Worm (Caenorhabditis elegans) whole organism, late embryonic: ENCODE measurements around the gene srw-9.

ENCODE experiments used
- C08G9.2 ChIP-seq: sonication (generic microtip); optimal IDR thresholded peaks from 2 replicates; lab custom pipeline; 2016; ENCODE audit warnings: mild to moderate bottlenecking, missing genetic modification characterization, moderate library complexity, missing compliant biosample characterization
- C38D4.7 ChIP-seq: fragments of 200-800 bp; sonication (Bioruptor generic); optimal IDR thresholded peaks from 2 replicates; lab custom pipeline; 2018; ENCODE audit warnings: mild to moderate bottlenecking, missing genetic modification characterization, moderate library complexity, missing compliant biosample characterization
- F13H6.1 ChIP-seq: sonication (generic microtip); optimal IDR thresholded peaks from 2 replicates; lab custom pipeline; 2016; ENCODE audit warnings: missing genetic modification characterization, missing compliant biosample characterization
- K02D7.2 ChIP-seq: sonication (generic microtip); optimal IDR thresholded peaks from 2 replicates; lab custom pipeline; 2017; ENCODE audit warnings: mild to moderate bottlenecking, missing genetic modification characterization, missing compliant biosample characterization
- T23F11.4 ChIP-seq: fragments of 200-800 bp; sonication (Bioruptor generic); optimal IDR thresholded peaks from 2 replicates; lab custom pipeline; 2018; ENCODE audit warnings: mild to moderate bottlenecking, missing genetic modification characterization, missing compliant biosample characterization
- Y22D7AL.16 ChIP-seq: sonication (generic microtip); optimal IDR thresholded peaks from 2 replicates; lab custom pipeline; 2016; ENCODE audit warnings: missing genetic modification characterization, missing compliant biosample characterization
- ceh-14 ChIP-seq: sonication (generic microtip); optimal IDR thresholded peaks from 2 replicates; lab custom pipeline; 2016; ENCODE audit warnings: missing genotype, missing genetic modification characterization, missing compliant biosample characterization
- ceh-19 ChIP-seq: fragments of 200-800 bp; sonication (Bioruptor generic); optimal IDR thresholded peaks from 2 replicates; lab custom pipeline; 2018; ENCODE audit warnings: mild to moderate bottlenecking, missing genetic modification characterization, missing compliant biosample characterization
- ceh-2 ChIP-seq: sonication (generic microtip); optimal IDR thresholded peaks from 2 replicates; lab custom pipeline; 2016; ENCODE audit warnings: missing genotype, missing genetic modification characterization, missing compliant biosample characterization
- ceh-22 ChIP-seq: sonication (generic microtip); optimal IDR thresholded peaks from 2 replicates; lab custom pipeline; 2017; ENCODE audit warnings: missing biosample characterization, missing genetic modification characterization
- ceh-24 ChIP-seq: sonication (generic microtip); optimal IDR thresholded peaks from 2 replicates; lab custom pipeline; 2016; ENCODE audit warnings: mild to moderate bottlenecking, missing genetic modification characterization, missing compliant biosample characterization
- ceh-30 ChIP-seq: fragments of 150-350 bp; optimal IDR thresholded peaks from 2 replicates; lab custom pipeline; 2014; ENCODE audit warnings: missing biosample characterization, missing genetic modification characterization
- ceh-34 ChIP-seq: sonication (generic microtip); optimal IDR thresholded peaks from 2 replicates; lab custom pipeline; 2016; ENCODE audit warnings: mild to moderate bottlenecking, missing genetic modification characterization, missing compliant biosample characterization
- ceh-9 ChIP-seq: sonication (generic microtip); optimal IDR thresholded peaks from 2 replicates; lab custom pipeline; 2016; ENCODE audit warnings: mild to moderate bottlenecking, missing genetic modification characterization, inconsistent platforms, missing compliant biosample characterization
- dmd-4 ChIP-seq: sonication (generic microtip); optimal IDR thresholded peaks from 2 replicates; lab custom pipeline; 2016; ENCODE audit warnings: borderline replicate concordance, missing genetic modification characterization, missing compliant biosample characterization
- dve-1 ChIP-seq: sonication (generic microtip); optimal IDR thresholded peaks from 2 replicates; lab custom pipeline; 2017; ENCODE audit warnings: antibody characterized with exemption, mild to moderate bottlenecking, missing genetic modification characterization, missing compliant biosample characterization
- elt-2 ChIP-seq: sonication (generic microtip); optimal IDR thresholded peaks from 2 replicates; lab custom pipeline; 2016; ENCODE audit warnings: missing genetic modification reagents, missing genetic modification characterization, missing compliant biosample characterization
- eyg-1 ChIP-seq: sonication (generic microtip); optimal IDR thresholded peaks from 2 replicates; lab custom pipeline; 2016; ENCODE audit warnings: missing genotype, missing genetic modification characterization, missing compliant biosample characterization
- fax-1 ChIP-seq: sonication (generic microtip); optimal IDR thresholded peaks from 2 replicates; lab custom pipeline; 2016; ENCODE audit warnings: missing genotype, missing genetic modification characterization, missing compliant biosample characterization
- fkh-10 ChIP-seq: fragments of 150-350 bp; optimal IDR thresholded peaks from 2 replicates; lab custom pipeline; 2014; ENCODE audit warnings: missing biosample characterization, missing genetic modification reagents, missing genetic modification characterization
- hlh-13 ChIP-seq: fragments of 200-800 bp; sonication (Bioruptor generic); optimal IDR thresholded peaks from 2 replicates; lab custom pipeline; 2018; ENCODE audit warnings: mild to moderate bottlenecking, missing genetic modification characterization, missing compliant biosample characterization
- hlh-30 ChIP-seq: sonication (generic microtip); optimal IDR thresholded peaks from 2 replicates; lab custom pipeline; 2017; ENCODE audit warnings: antibody characterized with exemption, missing genetic modification characterization, missing compliant biosample characterization; ENCODE audit not compliant: insufficient read depth
- mec-3 ChIP-seq: sonication (generic microtip); optimal IDR thresholded peaks from 2 replicates; lab custom pipeline; 2016; ENCODE audit warnings: borderline replicate concordance, missing genetic modification characterization, missing compliant biosample characterization
- nfya-1 ChIP-seq: sonication (generic microtip); optimal IDR thresholded peaks from 2 replicates; lab custom pipeline; 2017; ENCODE audit warnings: missing genetic modification characterization, mild to moderate bottlenecking, missing compliant biosample characterization, antibody characterized with exemption, moderate library complexity
- nhr-11 ChIP-seq: fragments of 150-350 bp; optimal IDR thresholded peaks from 2 replicates; lab custom pipeline; 2014; ENCODE audit warnings: missing biosample characterization, missing genetic modification characterization
- nhr-232 ChIP-seq: sonication (generic microtip); optimal IDR thresholded peaks from 2 replicates; lab custom pipeline; 2016; ENCODE audit warnings: missing genetic modification characterization, missing compliant biosample characterization
- odd-2 ChIP-seq: sonication (generic microtip); optimal IDR thresholded peaks from 2 replicates; lab custom pipeline; 2017; ENCODE audit warnings: antibody characterized with exemption, mild to moderate bottlenecking, missing genetic modification characterization, missing compliant biosample characterization
- pag-3 ChIP-seq: sonication (generic microtip); optimal IDR thresholded peaks from 2 replicates; lab custom pipeline; 2016; ENCODE audit warnings: missing compliant biosample characterization, missing genetic modification characterization, borderline replicate concordance
- pax-1 ChIP-seq: fragments of 150-350 bp; optimal IDR thresholded peaks from 2 replicates; lab custom pipeline; 2014; ENCODE audit warnings: missing biosample characterization, missing genetic modification characterization
- pha-2 ChIP-seq: sonication (generic microtip); optimal IDR thresholded peaks from 2 replicates; lab custom pipeline; 2017; ENCODE audit warnings: mild to moderate bottlenecking, missing genetic modification characterization, missing compliant biosample characterization
- pqm-1 ChIP-seq: sonication (generic microtip); optimal IDR thresholded peaks from 2 replicates; lab custom pipeline; 2016; ENCODE audit warnings: missing genetic modification characterization, missing compliant biosample characterization
- pros-1 ChIP-seq: fragments of 150-350 bp; optimal IDR thresholded peaks from 2 replicates; lab custom pipeline; 2014; ENCODE audit warnings: missing biosample characterization, missing genetic modification reagents, missing genetic modification characterization
- sdc-2 ChIP-seq: sonication (generic microtip); optimal IDR thresholded peaks from 2 replicates; lab custom pipeline; 2016; ENCODE audit warnings: missing genotype, missing genetic modification characterization, missing compliant biosample characterization
- sox-4 ChIP-seq: sonication (generic microtip); optimal IDR thresholded peaks from 2 replicates; lab custom pipeline; 2017; ENCODE audit warnings: mild to moderate bottlenecking, missing genetic modification characterization, inconsistent platforms, missing compliant biosample characterization
- tbx-7 ChIP-seq: sonication (generic microtip); optimal IDR thresholded peaks from 2 replicates; lab custom pipeline; 2016; ENCODE audit warnings: missing genotype, missing genetic modification characterization, missing compliant biosample characterization
- unc-3 ChIP-seq, 2 experiments: fragments of 200-800 bp in 1 of 2; sonication (Bioruptor generic) in 1 of 2; sonication (generic microtip) in 1 of 2; conservative IDR thresholded peaks in 1 of 2; optimal IDR thresholded peaks in 1 of 2; 2 replicates each; pipeline versions ENCODE4 v1.3.6 to Lab custom; 2016 to 2022; ENCODE audit warnings: missing compliant biosample characterization in 2 of 2, missing genetic modification characterization in 2 of 2, missing genetic modification reagents in 1 of 2
- unc-42 ChIP-seq: sonication (generic microtip); optimal IDR thresholded peaks from 2 replicates; lab custom pipeline; 2016; ENCODE audit warnings: missing genotype, missing genetic modification characterization, missing compliant biosample characterization
- zip-5 ChIP-seq: sonication (generic microtip); optimal IDR thresholded peaks from 2 replicates; lab custom pipeline; 2016; ENCODE audit warnings: missing genetic modification characterization, missing compliant biosample characterization

srw-9 gene

DNA sequence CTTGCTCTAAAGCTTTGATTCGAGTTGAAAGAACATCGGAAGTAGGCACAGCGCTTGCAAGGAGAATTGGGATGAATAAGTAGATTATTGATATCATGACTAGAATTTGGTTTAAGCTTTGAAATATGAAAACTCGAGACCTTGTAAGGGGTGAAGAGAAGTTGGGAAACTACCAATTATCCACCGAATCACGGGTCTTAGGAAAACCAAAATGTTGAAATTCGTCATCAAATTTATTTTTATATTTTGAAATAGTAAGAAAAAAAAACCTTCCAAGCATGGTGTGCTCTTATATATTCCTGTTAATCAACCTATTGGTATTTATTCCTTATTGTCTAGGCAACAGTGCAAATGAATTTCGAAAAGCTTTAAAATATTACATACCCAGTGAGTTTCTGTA is 6.6 kb upstream of the srw-9 start, which contains the start of the genes irld-60 and irld-20:
Gene irld-60, minus strand, starts transcription at position 101 of the 400 bp plus-strand sequence.
Gene irld-20, plus strand, starts transcription at position 279 of the 400 bp plus-strand sequence.
- no peak for TF ChIP-seq hlh-13 (GFP tag; lab: Kevin White, UChicago)
- TF ChIP-seq ceh-24 (tag; lab: Kevin White, UChicago), result no peak
- TF ChIP-seq F13H6.1, result no peak
- no peak for TF ChIP-seq dmd-4
- no peak for TF ChIP-seq elt-2 (tag; lab: Kevin White, UChicago)
- no peak for TF ChIP-seq pax-1 (tag; lab: Kevin White, UChicago)
- TF ChIP-seq, all 69 proteins: peak for 0

DNA sequence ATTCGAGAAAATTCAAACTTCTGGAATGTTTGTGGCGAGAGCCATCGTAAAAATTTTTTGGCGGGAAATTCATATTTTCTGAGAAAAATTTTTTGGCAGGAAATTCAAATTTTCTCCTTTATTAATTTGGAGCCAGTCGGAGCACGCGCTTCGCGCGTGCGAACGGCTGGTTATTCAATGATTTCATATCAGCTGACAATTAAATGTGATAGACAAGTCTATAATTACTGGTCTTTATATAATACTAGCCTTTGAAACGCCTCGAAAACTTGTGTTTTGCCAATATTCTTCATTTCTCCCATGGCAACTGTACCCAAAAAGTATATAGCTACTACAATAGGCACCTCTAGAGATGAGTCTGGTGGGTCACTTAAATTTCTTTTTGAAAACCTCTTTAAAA is 2.4 kb upstream of the srw-9 start, which contains the start of gene srw-10:
Gene srw-10, plus strand, starts transcription at position 301 of the 400 bp plus-strand sequence.
- no peak for TF ChIP-seq unc-42 (tag; lab: Kevin White, UChicago)
- TF ChIP-seq ceh-30 (tag; lab: Kevin White, UChicago), result no peak
- TF ChIP-seq elt-2 (tag; lab: Kevin White, UChicago), result no peak
- no peak for TF ChIP-seq tbx-7 (tag; lab: Kevin White, UChicago)
- no peak for TF ChIP-seq ceh-14 (tag; lab: Kevin White, UChicago)
- TF ChIP-seq T23F11.4 (GFP tag; lab: Kevin White, UChicago), result no peak
- TF ChIP-seq ceh-9 (tag; lab: Kevin White, UChicago), result no peak
- TF ChIP-seq odd-2 (tag; lab: Kevin White, UChicago), result no peak
- TF ChIP-seq ceh-34 (tag; lab: Kevin White, UChicago), result no peak
- no peak for TF ChIP-seq ceh-19 (GFP tag; lab: Kevin White, UChicago)
- TF ChIP-seq pqm-1, result no peak
- TF ChIP-seq dmd-4, result no peak
- no peak for TF ChIP-seq sox-4 (tag; lab: Kevin White, UChicago)
- no peak for TF ChIP-seq pha-2 (tag; lab: Kevin White, UChicago)

DNA sequence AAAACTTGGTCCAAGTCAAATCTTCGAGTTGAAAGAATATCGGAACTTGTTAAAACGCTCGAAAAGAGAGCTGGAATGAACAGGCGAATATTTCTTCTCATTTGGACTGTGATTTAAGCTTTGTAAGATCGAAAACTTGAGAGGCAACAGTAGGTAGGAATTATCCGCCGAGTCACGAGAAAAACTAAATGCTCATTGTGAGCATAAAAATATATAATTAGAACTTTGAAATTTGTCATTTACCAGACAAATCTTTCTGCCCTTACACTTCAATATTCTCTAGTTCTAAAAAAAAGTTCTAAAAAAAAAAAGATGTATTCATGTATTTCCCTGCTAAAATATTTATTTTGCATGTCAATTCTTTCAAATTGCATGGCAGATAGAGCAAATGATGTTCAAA is 6.8 kb downstream of the srw-9 start, which contains the start of the genes irld-19 and irld-61:
Gene irld-19, minus strand, starts transcription at position 101 of the 400 bp plus-strand sequence.
Gene irld-61, plus strand, starts transcription at position 313 of the 400 bp plus-strand sequence.
- TF ChIP-seq unc-3 (GFP tag; conservative IDR thresholded peaks at IDR 0.05; lab: Robert Waterston, UW) (no peak), unc-3 (tag; optimal IDR thresholded peaks at IDR 0.05; lab: Kevin White, UChicago) (no peak), zip-5 (no peak), C08G9.2 (no peak), C38D4.7 (no peak), ceh-22 (tag; lab: Kevin White, UChicago) (no peak), hlh-30 (tag; lab: Kevin White, UChicago) (no peak), odd-2 (tag; lab: Kevin White, UChicago) (no peak), pag-3 (tag; lab: Kevin White, UChicago) (no peak), pax-1 (tag; lab: Kevin White, UChicago) (no peak), Y22D7AL.16 (tag; lab: Kevin White, UChicago) (no peak), fkh-10 (no peak), sdc-2 (no peak), nhr-11 (tag; lab: Kevin White, UChicago) (no peak), ceh-2 (no peak), hlh-13 (GFP tag; lab: Kevin White, UChicago) (no peak), nhr-232 (tag; lab: Kevin White, UChicago) (no peak)

DNA sequence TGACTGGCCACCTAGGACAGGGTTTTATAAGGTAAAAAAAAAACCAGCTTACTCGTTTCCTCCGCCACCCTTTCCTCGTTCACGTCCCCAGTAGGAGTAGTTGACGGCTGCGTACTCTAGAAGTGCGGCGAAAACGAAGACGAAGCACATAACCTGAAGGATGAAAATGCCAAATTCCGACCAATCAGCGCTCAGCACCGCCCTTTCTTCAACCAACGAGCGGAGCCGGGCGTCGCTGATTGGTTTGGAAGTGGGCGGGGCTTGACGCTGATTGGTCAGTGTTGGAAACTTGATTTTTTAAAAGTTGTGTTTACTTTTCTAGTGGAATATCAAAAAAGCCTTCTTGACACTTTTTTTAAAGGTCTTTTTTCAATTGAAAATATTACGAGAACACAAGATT is 16.3 kb downstream of the srw-9 start:
- TF ChIP-seq nfya-1, result peak; percentile 95
- TF ChIP-seq odd-2 (tag; lab: Kevin White, UChicago), result no peak
- TF ChIP-seq, all 69 proteins: peak for 1

DNA sequence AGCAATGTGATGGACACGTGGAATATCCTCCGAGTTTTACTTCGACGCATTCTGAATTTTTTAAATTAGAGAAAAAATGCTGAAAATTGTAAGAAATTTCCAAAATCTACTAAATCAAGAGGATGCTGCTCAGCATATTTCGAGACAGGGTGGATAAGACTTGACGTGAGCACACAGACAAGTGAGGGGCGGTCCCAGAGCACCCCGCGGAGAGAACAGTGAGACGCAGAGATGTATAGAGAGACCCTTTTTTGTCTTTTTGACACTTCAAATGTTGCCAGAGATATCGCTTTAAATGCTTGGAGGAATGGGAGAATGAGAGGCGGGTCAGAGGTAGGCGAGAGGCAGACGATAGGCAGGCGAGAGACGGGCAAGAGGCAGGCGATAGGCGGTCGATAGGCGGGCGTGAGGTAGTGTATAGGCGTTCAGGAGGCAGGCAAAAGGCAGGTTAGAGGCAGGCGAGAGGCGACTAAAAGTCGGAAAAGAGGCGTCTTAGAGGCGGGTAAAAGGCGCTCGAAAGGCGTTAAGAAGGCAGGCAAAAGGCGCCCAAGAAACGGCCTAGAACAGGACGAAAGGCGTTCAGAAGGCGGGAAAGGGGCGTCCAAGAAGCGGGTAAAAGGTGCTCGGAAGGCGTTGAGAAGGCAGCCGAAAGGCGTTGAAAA is 22.3 kb downstream of the srw-9 start, which contains the start of gene gab-1:
Gene gab-1, minus strand, starts transcription at position 51 of the 662 bp plus-strand sequence.
- TF ChIP-seq dve-1 (tag; lab: Kevin White, UChicago), result no peak
- TF ChIP-seq nhr-232 (tag; lab: Kevin White, UChicago), result no peak
- TF ChIP-seq fax-1, result no peak
- TF ChIP-seq sdc-2, result no peak
- TF ChIP-seq mec-3, result no peak
- TF ChIP-seq C38D4.7, result no peak
- TF ChIP-seq pqm-1, result no peak
- TF ChIP-seq F13H6.1, result no peak
- peak; percentile 28 for TF ChIP-seq K02D7.2 (tag; lab: Kevin White, UChicago)
- no peak for TF ChIP-seq ceh-30 (tag; lab: Kevin White, UChicago)
- TF ChIP-seq pros-1 (tag; lab: Kevin White, UChicago), result no peak
- TF ChIP-seq nfya-1, result no peak
- TF ChIP-seq eyg-1, result no peak
- no peak for TF ChIP-seq C08G9.2
- TF ChIP-seq ceh-14 (tag; lab: Kevin White, UChicago), result peak; percentile 12
- TF ChIP-seq pax-1 (tag; lab: Kevin White, UChicago), result no peak
